Fruit fly (Drosophila melanogaster) whole organism, prepupa: ENCODE data around the gene CG12480.
A peak's percentile ranks its signal among the peaks of the same experiment; 100 is the strongest.

Experiments
- CG10631 ChIP-seq: fragments of 200-800 bp; sonication (Bioruptor generic); optimal IDR thresholded peaks from 2 replicates; lab custom pipeline; 2016; ENCODE audit warnings: missing biosample characterization, missing genetic modification characterization
- CG10669 ChIP-seq: fragments of 200-800 bp; sonication (Bioruptor generic); optimal IDR thresholded peaks from 3 replicates; lab custom pipeline; 2018; ENCODE audit warnings: missing biosample characterization, mild to moderate bottlenecking, missing genetic modification characterization, moderate library complexity
- CG11294 ChIP-seq: fragments of 200-800 bp; sonication (Bioruptor generic); IDR thresholded peaks from 2 replicates; pipeline ENCODE4 v1.3.6; 2022; ENCODE audit warnings: missing biosample characterization, missing genetic modification characterization
- CG11762 ChIP-seq: fragments of 200-800 bp; sonication (Bioruptor generic); optimal IDR thresholded peaks from 3 replicates; lab custom pipeline; 2016; ENCODE audit warnings: missing biosample characterization, missing genetic modification characterization; ENCODE audit not compliant: insufficient read depth
- CG15336 ChIP-seq: fragments of 200-800 bp; sonication (Bioruptor generic); IDR thresholded peaks from 2 replicates; pipeline ENCODE4 v1.3.6; 2022; ENCODE audit warnings: missing biosample characterization, missing genetic modification characterization
- CG3032 ChIP-seq: fragments of 200-800 bp; optimal IDR thresholded peaks from 2 replicates; lab custom pipeline; 2019; ENCODE audit warnings: missing biosample characterization, mild to moderate bottlenecking, missing genetic modification characterization, moderate library complexity
- CG31627 ChIP-seq: fragments of 200-800 bp; sonication (Bioruptor generic); optimal IDR thresholded peaks from 3 replicates; lab custom pipeline; 2016; ENCODE audit warnings: missing biosample characterization, missing genetic modification characterization
- CG32006 ChIP-seq: fragments of 200-800 bp; sonication (Bioruptor generic); optimal IDR thresholded peaks from 3 replicates; lab custom pipeline; 2017; ENCODE audit warnings: missing biosample characterization, mild to moderate bottlenecking, missing genetic modification characterization
- CG34406 ChIP-seq: fragments of 200-800 bp; sonication (Bioruptor generic); optimal IDR thresholded peaks from 3 replicates; lab custom pipeline; 2016; ENCODE audit warnings: missing biosample characterization, missing genetic modification characterization
- CG3919 ChIP-seq: fragments of 200-800 bp; sonication (Bioruptor generic); optimal IDR thresholded peaks from 3 replicates; lab custom pipeline; 2016; ENCODE audit warnings: missing biosample characterization, missing genetic modification characterization
- CG4318 ChIP-seq: fragments of 200-800 bp; sonication (Bioruptor generic); optimal IDR thresholded peaks from 3 replicates; lab custom pipeline; 2017; ENCODE audit warnings: missing biosample characterization, mild to moderate bottlenecking, missing genetic modification characterization
- CG6163 ChIP-seq: fragments of 200-800 bp; sonication (Bioruptor generic); IDR thresholded peaks from 3 replicates; pipeline ENCODE4 v1.3.6; 2022; ENCODE audit warnings: missing biosample characterization, missing genetic modification characterization
- CG6792 ChIP-seq: fragments of 200-800 bp; sonication (Bioruptor generic); optimal IDR thresholded peaks from 3 replicates; lab custom pipeline; 2016; ENCODE audit warnings: missing biosample characterization, missing genetic modification characterization
- CG6808 ChIP-seq: fragments of 200-800 bp; sonication (Bioruptor generic); optimal IDR thresholded peaks from 3 replicates; lab custom pipeline; 2017; ENCODE audit warnings: missing biosample characterization, missing genetic modification characterization, mild to moderate bottlenecking, moderate library complexity, missing genetic modification reagents
- CG7368 ChIP-seq: fragments of 200-800 bp; sonication (Bioruptor generic); optimal IDR thresholded peaks from 3 replicates; lab custom pipeline; 2016; ENCODE audit warnings: missing biosample characterization, missing genetic modification characterization
- CG8319 ChIP-seq: fragments of 200-800 bp; sonication (Bioruptor generic); optimal IDR thresholded peaks from 3 replicates; lab custom pipeline; 2016; ENCODE audit warnings: missing biosample characterization, missing genetic modification characterization
- CG8632 ChIP-seq: fragments of 200-800 bp; sonication (Bioruptor generic); optimal IDR thresholded peaks from 3 replicates; lab custom pipeline; 2016; ENCODE audit warnings: missing biosample characterization, missing genetic modification characterization
- Gug ChIP-seq: fragments of 200-800 bp; sonication (Bioruptor generic); IDR thresholded peaks from 2 replicates; pipeline ENCODE4 v1.3.6; 2022; ENCODE audit warnings: missing biosample characterization, missing genetic modification characterization
- Hr38 ChIP-seq: sonication (Bioruptor generic); optimal IDR thresholded peaks from 2 replicates; lab custom pipeline; 2016; ENCODE audit warnings: missing biosample characterization, missing genetic modification characterization
- Hr39 ChIP-seq: fragments of 200-800 bp; sonication (Bioruptor generic); optimal IDR thresholded peaks from 2 replicates; lab custom pipeline; 2016; ENCODE audit warnings: missing biosample characterization, missing genetic modification characterization
- Hr4 ChIP-seq: fragments of 200-800 bp; sonication (Bioruptor generic); optimal IDR thresholded peaks from 3 replicates; lab custom pipeline; 2016; ENCODE audit warnings: missing biosample characterization, missing genetic modification characterization
- Lpt ChIP-seq: fragments of 200-800 bp; sonication (Bioruptor generic); optimal IDR thresholded peaks from 3 replicates; lab custom pipeline; 2016; ENCODE audit warnings: missing biosample characterization, missing genetic modification characterization
- Met ChIP-seq: fragments of 200-800 bp; sonication (Bioruptor generic); optimal IDR thresholded peaks from 3 replicates; lab custom pipeline; 2016; ENCODE audit warnings: missing biosample characterization, missing genetic modification characterization
- Smox ChIP-seq: fragments of 200-800 bp; sonication (Bioruptor generic); optimal IDR thresholded peaks from 3 replicates; lab custom pipeline; 2016; ENCODE audit warnings: missing biosample characterization, missing genetic modification characterization
- Sox15 ChIP-seq: fragments of 200-800 bp; sonication (Bioruptor generic); optimal IDR thresholded peaks from 3 replicates; lab custom pipeline; 2016; ENCODE audit warnings: missing biosample characterization, missing genetic modification characterization
- acj6 ChIP-seq: fragments of 200-800 bp; sonication (Bioruptor generic); optimal IDR thresholded peaks from 3 replicates; lab custom pipeline; 2016; ENCODE audit warnings: missing biosample characterization, missing genetic modification characterization
- dac ChIP-seq: fragments of 200-800 bp; sonication (Bioruptor generic); optimal IDR thresholded peaks from 2 replicates; lab custom pipeline; 2017; ENCODE audit warnings: missing biosample characterization, mild to moderate bottlenecking, missing genetic modification characterization
- dsx ChIP-seq: fragments of 200-800 bp; optimal IDR thresholded peaks from 3 replicates; lab custom pipeline; 2019; ENCODE audit warnings: missing biosample characterization, mild to moderate bottlenecking, missing genetic modification characterization, moderate library complexity; ENCODE audit not compliant: poor library complexity, severe bottlenecking
- eg ChIP-seq: fragments of 200-800 bp; sonication (Bioruptor generic); IDR thresholded peaks from 3 replicates; pipeline ENCODE4 v1.3.6; 2022; ENCODE audit warnings: missing biosample characterization, missing genetic modification characterization
- fd59A ChIP-seq: fragments of 200-800 bp; sonication (Bioruptor generic); optimal IDR thresholded peaks from 2 replicates; lab custom pipeline; 2017; ENCODE audit warnings: missing biosample characterization, mild to moderate bottlenecking, missing genetic modification characterization, missing genetic modification reagents
- lz ChIP-seq: fragments of 200-800 bp; sonication (Bioruptor generic); optimal IDR thresholded peaks from 3 replicates; lab custom pipeline; 2016; ENCODE audit warnings: missing biosample characterization, missing genetic modification characterization
- net ChIP-seq: fragments of 200-800 bp; sonication (Bioruptor generic); optimal IDR thresholded peaks from 3 replicates; lab custom pipeline; 2016; ENCODE audit warnings: missing biosample characterization, missing genetic modification characterization
- salr ChIP-seq, 2 experiments: fragments of 200-800 bp; sonication (Bioruptor generic); optimal IDR thresholded peaks; 3 replicates each; lab custom pipeline; 2016 to 2018; ENCODE audit warnings: missing biosample characterization in 2 of 2, missing genetic modification characterization in 2 of 2, mild to moderate bottlenecking in 1 of 2
- spab ChIP-seq: fragments of 200-800 bp; sonication (Bioruptor generic); optimal IDR thresholded peaks from 2 replicates; lab custom pipeline; 2017; ENCODE audit warnings: missing biosample characterization, mild to moderate bottlenecking, missing genetic modification characterization, missing genetic modification reagents
- ss ChIP-seq, 2 experiments: fragments of 200-800 bp; sonication (Bioruptor generic); optimal IDR thresholded peaks; 2 replicates in 1 of 2; 3 replicates in 1 of 2; lab custom pipeline; 2017 to 2018; ENCODE audit warnings: mild to moderate bottlenecking in 2 of 2, missing biosample characterization in 2 of 2, missing genetic modification characterization in 2 of 2, moderate library complexity in 1 of 2
- svp ChIP-seq: fragments of 200-800 bp; sonication (Bioruptor generic); peaks from one replicate; lab custom pipeline; 2016; ENCODE audit warnings: missing biosample characterization, missing genetic modification characterization
- topi ChIP-seq: fragments of 200-800 bp; sonication (Bioruptor generic); optimal IDR thresholded peaks from 3 replicates; lab custom pipeline; 2016; ENCODE audit warnings: missing biosample characterization, missing genetic modification characterization
- vri ChIP-seq: fragments of 200-800 bp; sonication (Bioruptor generic); optimal IDR thresholded peaks from 3 replicates; lab custom pipeline; 2016; ENCODE audit warnings: missing biosample characterization, mild to moderate bottlenecking, missing genetic modification characterization

Gene CG12480

dm6 chrX:14174456-14174855, 5.1 kb downstream of the CG12480 start, which contains the start of gene CG1368:
CG1368 (plus strand) TSS chrX:14174756.
- TF ChIP-seq CG34406 (GFP tag; lab: Kevin White, UChicago): no peak
- TF ChIP-seq CG32006: no peak
- TF ChIP-seq CG15336: no peak
- TF ChIP-seq CG7368 (GFP tag; lab: Kevin White, UChicago): no peak
- TF ChIP-seq acj6 (GFP tag; lab: Kevin White, UChicago): no peak
- no peak for TF ChIP-seq lz (GFP tag; lab: Kevin White, UChicago)
- TF ChIP-seq CG6792 (GFP tag; lab: Kevin White, UChicago): no peak
- no peak for TF ChIP-seq spab (GFP tag; lab: Kevin White, UChicago)
- no peak for TF ChIP-seq dac (GFP tag; lab: Kevin White, UChicago)
- TF ChIP-seq Sox15 (GFP tag; lab: Kevin White, UChicago): no peak
- no peak for TF ChIP-seq CG31627 (GFP tag; lab: Kevin White, UChicago)

dm6 chrX:14175663-14176062, 6.3 kb downstream of the CG12480 start:
- TF ChIP-seq CG6808 (GFP tag; lab: Kevin White, UChicago) (no peak), CG34406 (GFP tag; lab: Kevin White, UChicago) (no peak), Gug (GFP tag; lab: Robert Waterston, UW) (no peak), CG11762 (no peak), net (GFP tag; lab: Kevin White, UChicago) (no peak), salr (GFP tag; optimal IDR thresholded peaks at IDR 0.05; lab: Kevin White, UChicago) (no peak), dac (GFP tag; lab: Kevin White, UChicago) (no peak), Sox15 (GFP tag; lab: Kevin White, UChicago) (no peak), CG4318 (GFP tag; lab: Kevin White, UChicago) (no peak), CG11294 (GFP tag; lab: Robert Waterston, UW) (no peak), ss (GFP tag; optimal IDR thresholded peaks at IDR 0.05; lab: Kevin White, UChicago) (no peak), eg (GFP tag; lab: Robert Waterston, UW) (no peak), Hr4 (no peak), Lpt (GFP tag; lab: Kevin White, UChicago) (no peak), Hr38 (no peak), CG10631 (GFP tag; lab: Kevin White, UChicago) (no peak), Hr39 (GFP tag; lab: Kevin White, UChicago) (no peak), CG6163 (GFP tag; lab: Robert Waterston, UW) (no peak), dsx (GFP tag; lab: Kevin White, UChicago) (no peak), fd59A (GFP tag; lab: Kevin White, UChicago) (no peak)

- TF ChIP-seq Met (GFP tag; lab: Kevin White, UChicago) (no peak), net (GFP tag; lab: Kevin White, UChicago) (no peak), CG8632 (GFP tag; lab: Kevin White, UChicago) (no peak), fd59A (GFP tag; lab: Kevin White, UChicago) (no peak), svp (peak; percentile 4), topi (GFP tag; lab: Kevin White, UChicago) (no peak), Hr4 (no peak)
These were observed 7.2 kb downstream of the CG12480 start, which contains the start of gene CG11581 for dm6 chrX:14176623-14177022. CG11581 (plus strand) TSS chrX:14176923.

- TF ChIP-seq CG7368 (GFP tag; lab: Kevin White, UChicago) (no peak), acj6 (GFP tag; lab: Kevin White, UChicago) (no peak), CG3032 (tag; lab: Kevin White, UChicago) (no peak), CG3919 (no peak), Smox (GFP tag; lab: Kevin White, UChicago) (no peak), CG8319 (GFP tag; lab: Kevin White, UChicago) (no peak), net (GFP tag; lab: Kevin White, UChicago) (no peak), CG10669 (GFP tag; lab: Kevin White, UChicago) (no peak), Hr4 (no peak), vri (no peak)
These were observed 11.3 kb downstream of the CG12480 start, which contains the start of gene CG11584 for dm6 chrX:14180728-14181127. CG11584 (plus strand) TSS chrX:14181028.
